Fruit fly (Drosophila melanogaster): ENCODE data around the gene PK2-R1.
A peak's percentile ranks its signal among the peaks of the same experiment; 100 is the strongest.

The PK2-R1 gene

dm6 chr3R:13364175-13365174 lies 26.3 kb downstream of the PK2-R1 start, which contains the start of gene Dic1 (continued):
- TF ChIP-seq CG7839 (tag; optimal IDR thresholded peaks at IDR 0.05), result peak; percentile 98
- TF ChIP-seq gsb-n (tag; optimal IDR thresholded peaks at IDR 0.05), result peak; percentile 93
- TF ChIP-seq CG12071 (GFP tag; optimal IDR thresholded peaks at IDR 0.05), result peak; percentile 89
- peak; percentile 90 for TF ChIP-seq CG15514 (GFP tag; optimal IDR thresholded peaks at IDR 0.05)
- TF ChIP-seq CG15073 (GFP tag; optimal IDR thresholded peaks at IDR 0.05), result peak; percentile 72
- TF ChIP-seq ro (GFP tag; IDR thresholded peaks at IDR 0.05), result peak; percentile 74
- TF ChIP-seq gcm2 (GFP tag; optimal IDR thresholded peaks at IDR 0.05), result peak; percentile 88
- TF ChIP-seq CG1603 (tag; optimal IDR thresholded peaks at IDR 0.05), result peak; percentile 67
- no peak for TF ChIP-seq CG14860 (GFP tag; IDR thresholded peaks at IDR 0.05; ENCODE audit: partially characterized antibody)
- peak; percentile 97 for TF ChIP-seq CG4424 (GFP tag; optimal IDR thresholded peaks at IDR 0.05)
- TF ChIP-seq Hr78 (GFP tag; optimal IDR thresholded peaks at IDR 0.05), result peak in 1 of 2 experiments; percentile 99
- TF ChIP-seq CG3407 (GFP tag; optimal IDR thresholded peaks at IDR 0.05), result peak; percentile 93
- TF ChIP-seq CG12299 (tag; optimal IDR thresholded peaks at IDR 0.05), result peak; percentile 91
- TF ChIP-seq CG12104 (GFP tag; optimal IDR thresholded peaks at IDR 0.05), result peak; percentile 99
- TF ChIP-seq CG17361 (GFP tag; IDR thresholded peaks at IDR 0.05), result peak; percentile 99
- peak; percentile 90 for TF ChIP-seq Vsx1 (GFP tag; optimal IDR thresholded peaks at IDR 0.05)
- no peak for TF ChIP-seq unc-4 (GFP tag; IDR thresholded peaks at IDR 0.05; ENCODE audit: partially characterized antibody)
- TF ChIP-seq yki (optimal IDR thresholded peaks at IDR 0.05), result peak; percentile 45
- TF ChIP-seq Lim3 (GFP tag; IDR thresholded peaks at IDR 0.05), result peak; percentile 74
- no peak for TF ChIP-seq bigmax (GFP tag; optimal IDR thresholded peaks at IDR 0.05)
- peak; percentile 82 for TF ChIP-seq CG2116 (GFP tag; optimal IDR thresholded peaks at IDR 0.05)
- TF ChIP-seq H15 (GFP tag; IDR thresholded peaks at IDR 0.05), result peak; percentile 83
- TF ChIP-seq Ets65A (GFP tag), result peak; percentile 98
- peak; percentile 71 for TF ChIP-seq CG4282 (GFP tag; optimal IDR thresholded peaks at IDR 0.05)
- peak; percentile 75; the same call in 1 of the 2 replicates for TF ChIP-seq ap (GFP tag; IDR thresholded peaks at IDR 0.05)

DNA sequence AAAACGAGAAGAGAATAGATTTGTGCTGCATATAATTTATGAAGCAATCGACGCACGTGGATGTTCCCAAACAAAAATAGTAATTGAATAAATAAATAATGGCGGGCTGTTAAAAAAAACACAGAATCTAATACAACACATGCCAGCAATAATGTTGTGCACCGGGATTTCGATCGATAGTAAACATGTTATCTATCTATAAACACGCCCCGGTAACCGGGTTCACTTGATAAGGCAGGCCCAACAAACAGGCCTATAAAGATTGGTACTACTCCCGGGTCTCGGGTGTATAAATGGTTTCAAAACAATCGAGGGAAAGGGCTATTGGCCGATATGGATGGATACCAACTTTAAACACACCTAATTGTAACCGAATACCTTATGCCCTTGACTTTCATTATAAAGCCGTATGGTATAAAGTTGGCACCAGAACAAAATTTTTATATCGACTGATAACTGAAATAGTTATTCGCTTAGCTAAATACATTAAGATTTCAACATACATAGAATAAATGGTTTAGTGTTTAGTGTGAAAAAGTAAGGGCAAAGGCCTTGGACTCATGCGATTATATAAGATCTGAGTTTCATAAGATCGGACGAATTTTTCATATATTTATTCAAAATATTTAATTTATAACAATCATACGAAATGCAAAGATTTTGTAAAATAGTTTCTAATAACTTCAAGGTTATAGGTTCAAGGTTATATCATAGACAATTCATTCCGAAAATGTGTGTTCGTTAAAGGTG lies 27.7 kb downstream of the PK2-R1 start:
- TF ChIP-seq D19A (tag; optimal IDR thresholded peaks at IDR 0.05), result peak; percentile 55
- TF ChIP-seq CG12659 (GFP tag; optimal IDR thresholded peaks at IDR 0.05), result no peak
- TF ChIP-seq slbo (GFP tag; IDR thresholded peaks at IDR 0.05), result 0 out of 2 replicates have a peak, but pooled peaks have one; percentile 6
- TF ChIP-seq GATAe (GFP tag; conservative IDR thresholded peaks at IDR 0.05), result peak; percentile 62
- no peak for TF ChIP-seq schlank (tag; optimal IDR thresholded peaks at IDR 0.05)
- TF ChIP-seq sd (tag; optimal IDR thresholded peaks at IDR 0.05), result peak; percentile 8
- TF ChIP-seq CG3995 (GFP tag; optimal IDR thresholded peaks at IDR 0.05), result no peak
- 0 out of 3 replicates have a peak, but pooled peaks have one; percentile 41 for TF ChIP-seq so (GFP tag; IDR thresholded peaks at IDR 0.05)
- TF ChIP-seq tin (GFP tag; optimal IDR thresholded peaks at IDR 0.05), result no peak
- TF ChIP-seq MTF-1 (GFP tag; optimal IDR thresholded peaks at IDR 0.05; ENCODE audit: borderline replicate concordance), result no peak
- no peak for TF ChIP-seq CG6175 (GFP tag; IDR thresholded peaks at IDR 0.05)
- no peak for TF ChIP-seq Opbp (GFP tag; IDR thresholded peaks at IDR 0.05; ENCODE audit: partially characterized antibody)
- TF ChIP-seq Oli (tag; optimal IDR thresholded peaks at IDR 0.05), result peak; percentile 15
- no peak for TF ChIP-seq CG11093 (GFP tag; IDR thresholded peaks at IDR 0.05)
- TF ChIP-seq Vsx1 (GFP tag; optimal IDR thresholded peaks at IDR 0.05), result no peak
- TF ChIP-seq CG15269 (tag; optimal IDR thresholded peaks at IDR 0.05), result no peak
- TF ChIP-seq Rx (GFP tag; IDR thresholded peaks at IDR 0.05), result no peak
- TF ChIP-seq slp2 (GFP tag; optimal IDR thresholded peaks at IDR 0.05), result no peak
- no peak for TF ChIP-seq C15 (GFP tag; IDR thresholded peaks at IDR 0.05)
- no peak for TF ChIP-seq CG12104 (GFP tag; optimal IDR thresholded peaks at IDR 0.05)
- no peak for TF ChIP-seq Gsc (GFP tag; IDR thresholded peaks at IDR 0.05)
- peak; percentile 30 for TF ChIP-seq BtbVII (GFP tag; optimal IDR thresholded peaks at IDR 0.05)
- no peak for TF ChIP-seq dpn (GFP tag; optimal IDR thresholded peaks at IDR 0.05)
- no peak for TF ChIP-seq CG4360 (GFP tag; IDR thresholded peaks at IDR 0.05)

Data from whole organism, embryonic.